Fruit fly (Drosophila melanogaster): ENCODE data around the gene CG14985.

Gene CG14985

DNA sequence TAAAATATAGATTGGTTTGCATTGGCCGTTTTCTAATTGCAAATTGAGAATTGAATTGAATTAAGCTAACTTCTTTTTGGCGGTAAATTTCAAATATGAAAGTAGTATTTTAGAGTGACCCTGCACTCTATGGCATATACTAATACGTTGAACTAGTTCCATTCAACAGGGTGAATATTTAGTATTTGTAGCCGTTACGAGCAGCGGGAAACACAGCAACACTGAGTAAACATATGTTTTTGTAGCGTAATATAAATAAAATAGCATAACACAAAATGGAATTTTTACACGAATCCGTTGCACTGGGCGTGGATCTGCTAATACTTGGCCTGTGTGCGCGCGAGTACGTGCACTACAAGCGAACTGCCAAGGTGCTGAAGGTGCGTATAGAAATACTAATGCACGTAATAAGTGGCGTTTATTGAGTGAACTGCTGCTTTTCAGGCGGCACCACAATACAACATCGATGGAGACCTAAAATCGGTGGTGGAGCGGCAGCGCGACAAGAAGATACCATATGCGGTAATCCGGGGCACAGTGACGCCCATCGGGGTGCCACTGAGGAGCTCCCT is 18.1 kb downstream of the CG14985 start, which contains the start of gene Mul1 (continued):
- TF ChIP-seq HmgZ (tag; optimal IDR thresholded peaks at IDR 0.05): peak; percentile 35
- TF ChIP-seq Sin3A (optimal IDR thresholded peaks at IDR 0.05): peak; percentile 3
- TF ChIP-seq CG18476 (GFP tag; optimal IDR thresholded peaks at IDR 0.05): no peak
- TF ChIP-seq YL-1 (GFP tag; optimal IDR thresholded peaks at IDR 0.05): peak; percentile 42
- TF ChIP-seq ci (GFP tag; IDR thresholded peaks at IDR 0.05): no peak
- TF ChIP-seq MBD-R2 (GFP tag; IDR thresholded peaks at IDR 0.05): peak; percentile 83
- TF ChIP-seq CG14710 (tag; optimal IDR thresholded peaks at IDR 0.05): peak; percentile 56
- TF ChIP-seq CG33213 (GFP tag; optimal IDR thresholded peaks at IDR 0.05): peak; percentile 54
- TF ChIP-seq sima (GFP tag; optimal IDR thresholded peaks at IDR 0.05): no peak
- TF ChIP-seq BtbVII (GFP tag; optimal IDR thresholded peaks at IDR 0.05): no peak
- TF ChIP-seq so (GFP tag; IDR thresholded peaks at IDR 0.05): no peak
- no peak for TF ChIP-seq CG10274 (GFP tag; optimal IDR thresholded peaks at IDR 0.05)
- no peak for TF ChIP-seq Xrp1 (GFP tag; IDR thresholded peaks at IDR 0.05)
- no peak for TF ChIP-seq Hmx (GFP tag; optimal IDR thresholded peaks at IDR 0.05)
- no peak for TF ChIP-seq fd64A (GFP tag; optimal IDR thresholded peaks at IDR 0.05)
- TF ChIP-seq CG18619 (GFP tag; optimal IDR thresholded peaks at IDR 0.05): no peak
- no peak for TF ChIP-seq ewg (GFP tag; optimal IDR thresholded peaks at IDR 0.05)
- peak; percentile 3 for TF ChIP-seq CG8478 (optimal IDR thresholded peaks at IDR 0.05)
- no peak for TF ChIP-seq CG15269 (tag; optimal IDR thresholded peaks at IDR 0.05)
- TF ChIP-seq odd (GFP tag; optimal IDR thresholded peaks at IDR 0.05): no peak
- TF ChIP-seq CG3065 (GFP tag; optimal IDR thresholded peaks at IDR 0.05): no peak
- no peak for TF ChIP-seq GATAe (GFP tag; conservative IDR thresholded peaks at IDR 0.05)
- TF ChIP-seq eyg (GFP tag; optimal IDR thresholded peaks at IDR 0.05): no peak
- TF ChIP-seq CkIIα-i1 (GFP tag; IDR thresholded peaks at IDR 0.05): no peak
- no peak for TF ChIP-seq Lpt (GFP tag; optimal IDR thresholded peaks at IDR 0.05)
- peak; percentile 19 for TF ChIP-seq CG10267 (tag; optimal IDR thresholded peaks at IDR 0.05)
- no peak for TF ChIP-seq grn (GFP tag; optimal IDR thresholded peaks at IDR 0.05)
- no peak for TF ChIP-seq chm (GFP tag; IDR thresholded peaks at IDR 0.05)
- peak; percentile 27; the same call in 1 of the 3 replicates for TF ChIP-seq row (GFP tag; IDR thresholded peaks at IDR 0.05)
- peak; percentile 54 for TF ChIP-seq Lhr (GFP tag; optimal IDR thresholded peaks at IDR 0.05)
- peak; percentile 17 for TF ChIP-seq Hmr (GFP tag; optimal IDR thresholded peaks at IDR 0.05)
- TF ChIP-seq CG6791 (GFP tag; IDR thresholded peaks at IDR 0.05; ENCODE audit: partially characterized antibody): no peak
- TF ChIP-seq Gug (GFP tag; IDR thresholded peaks at IDR 0.05): no peak
- no peak for TF ChIP-seq D19B (GFP tag; optimal IDR thresholded peaks at IDR 0.05)
- TF ChIP-seq vfl (GFP tag; optimal IDR thresholded peaks at IDR 0.05): no peak
- TF ChIP-seq CG7928 (GFP tag; optimal IDR thresholded peaks at IDR 0.05): no peak
- no peak for TF ChIP-seq CG1602 (GFP tag; optimal IDR thresholded peaks at IDR 0.05)
- TF ChIP-seq CG18262 (tag; optimal IDR thresholded peaks at IDR 0.05): no peak
- TF ChIP-seq Trl (optimal IDR thresholded peaks at IDR 0.05): no peak
- no peak for TF ChIP-seq Trl (GFP tag; optimal IDR thresholded peaks at IDR 0.05)
- TF ChIP-seq CG15696 (tag; optimal IDR thresholded peaks at IDR 0.05): no peak
- no peak for TF ChIP-seq dmrt11E (tag; optimal IDR thresholded peaks at IDR 0.05)
- TF ChIP-seq sens (GFP tag): peak; percentile 53
- peak; percentile 51 for TF ChIP-seq nerfin-1 (tag; optimal IDR thresholded peaks at IDR 0.05)
- TF ChIP-seq CG10543 (GFP tag; optimal IDR thresholded peaks at IDR 0.05): no peak
- no peak for TF ChIP-seq CG8089 (GFP tag; optimal IDR thresholded peaks at IDR 0.05)
- peak; percentile 18 for TF ChIP-seq CG13624 (GFP tag; optimal IDR thresholded peaks at IDR 0.05)
- no peak for TF ChIP-seq CG5953 (GFP tag; IDR thresholded peaks at IDR 0.05)
- TF ChIP-seq ftz-f1 (GFP tag; optimal IDR thresholded peaks at IDR 0.05): no peak
- TF ChIP-seq CG4617 (GFP tag; optimal IDR thresholded peaks at IDR 0.05; ENCODE audit: borderline replicate concordance): peak; percentile 25
- no peak for TF ChIP-seq jing (GFP tag; optimal IDR thresholded peaks at IDR 0.05)
- TF ChIP-seq Nf-YB (GFP tag; optimal IDR thresholded peaks at IDR 0.05): no peak

Measured in whole organism, embryonic.